Fruit fly (Drosophila melanogaster): ENCODE measurements around the gene CG31827.

Gene CG31827

dm6 chr2L:15746600-15747393 is 41.8 kb downstream of the CG31827 start (continued):
- TF ChIP-seq Mio (GFP tag; optimal IDR thresholded peaks at IDR 0.05): no peak
- TF ChIP-seq foxo (GFP tag; optimal IDR thresholded peaks at IDR 0.05): peak in 1 of 2 experiments; percentile 87
- no peak for TF ChIP-seq Rel (GFP tag; optimal IDR thresholded peaks at IDR 0.05)
- peak; percentile 64 for TF ChIP-seq Rel (tag; optimal IDR thresholded peaks at IDR 0.05)
- TF ChIP-seq rgr (GFP tag; optimal IDR thresholded peaks at IDR 0.05): peak; percentile 82

dm6 chr2L:15747394-15748260 is 42.7 kb downstream of the CG31827 start, which contains the start of gene CycE:
CycE (minus strand) TSS chr2L:15748150.
- TF ChIP-seq woc (GFP tag; optimal IDR thresholded peaks at IDR 0.05) (no peak), Dif (GFP tag; optimal IDR thresholded peaks at IDR 0.05; ENCODE audit: partially characterized antibody) (peak; percentile 30), Rel (GFP tag; optimal IDR thresholded peaks at IDR 0.05) (no peak), Rel (tag; optimal IDR thresholded peaks at IDR 0.05) (peak; percentile 0), CrebA (GFP tag; optimal IDR thresholded peaks at IDR 0.05; ENCODE audit: borderline replicate concordance) (no peak), fru (GFP tag; optimal IDR thresholded peaks at IDR 0.05) (peak; percentile 72), h (GFP tag; optimal IDR thresholded peaks at IDR 0.05) (no peak), Hr83 (GFP tag; optimal IDR thresholded peaks at IDR 0.05; ENCODE audit: poor library complexity, severe bottlenecking) (no peak), OdsH (GFP tag; optimal IDR thresholded peaks at IDR 0.05) (no peak)

dm6 chr2L:15748261-15748553 is 43.2 kb downstream of the CG31827 start:
- TF ChIP-seq Dfd (GFP tag; optimal IDR thresholded peaks at IDR 0.05) (no peak), Vsx2 (GFP tag; optimal IDR thresholded peaks at IDR 0.05; ENCODE audit: partially characterized antibody) (no peak), N (GFP tag; optimal IDR thresholded peaks at IDR 0.05) (no peak), CG32264 (GFP tag; optimal IDR thresholded peaks at IDR 0.05) (no peak), rgr (GFP tag; optimal IDR thresholded peaks at IDR 0.05) (no peak), jim (GFP tag; optimal IDR thresholded peaks at IDR 0.05) (no peak), usp (GFP tag; optimal IDR thresholded peaks at IDR 0.05) (no peak), lola (GFP tag; optimal IDR thresholded peaks at IDR 0.05) (no peak), CrebA (GFP tag; optimal IDR thresholded peaks at IDR 0.05; ENCODE audit: borderline replicate concordance) (no peak), br (GFP tag; optimal IDR thresholded peaks at IDR 0.05) (no peak), h (GFP tag; optimal IDR thresholded peaks at IDR 0.05) (no peak), Hr83 (GFP tag; optimal IDR thresholded peaks at IDR 0.05; ENCODE audit: poor library complexity, severe bottlenecking) (no peak), OdsH (GFP tag; optimal IDR thresholded peaks at IDR 0.05) (no peak), Dif (GFP tag; optimal IDR thresholded peaks at IDR 0.05; ENCODE audit: partially characterized antibody) (no peak), Sp1 (GFP tag; optimal IDR thresholded peaks at IDR 0.05) (no peak), Mio (GFP tag; optimal IDR thresholded peaks at IDR 0.05) (no peak), pan (optimal IDR thresholded peaks at IDR 0.05) (no peak), Myc (optimal IDR thresholded peaks at IDR 0.05) (no peak), sage (GFP tag; optimal IDR thresholded peaks at IDR 0.05) (no peak), HLH106 (tag; optimal IDR thresholded peaks at IDR 0.05) (no peak)

dm6 chr2L:15749313-15749712 is 44.3 kb downstream of the CG31827 start:
- TF ChIP-seq Hr78 (GFP tag; optimal IDR thresholded peaks at IDR 0.05) (no peak), tai (GFP tag; optimal IDR thresholded peaks at IDR 0.05) (no peak), lola (GFP tag; optimal IDR thresholded peaks at IDR 0.05) (no peak), CG32264 (GFP tag; optimal IDR thresholded peaks at IDR 0.05) (no peak), Dif (GFP tag; optimal IDR thresholded peaks at IDR 0.05; ENCODE audit: partially characterized antibody) (no peak), brk (GFP tag; optimal IDR thresholded peaks at IDR 0.05) (no peak), dsf (GFP tag; optimal IDR thresholded peaks at IDR 0.05; ENCODE audit: borderline replicate concordance) (no peak)

- TF ChIP-seq Myc (optimal IDR thresholded peaks at IDR 0.05) (peak; percentile 32), sv (GFP tag; optimal IDR thresholded peaks at IDR 0.05) (peak; percentile 46), woc (GFP tag; optimal IDR thresholded peaks at IDR 0.05) (peak; percentile 36), Dif (GFP tag; optimal IDR thresholded peaks at IDR 0.05; ENCODE audit: partially characterized antibody) (no peak), Jra (GFP tag; optimal IDR thresholded peaks at IDR 0.05) (no peak), CrebA (GFP tag; optimal IDR thresholded peaks at IDR 0.05; ENCODE audit: borderline replicate concordance) (no peak), Sp1 (GFP tag; optimal IDR thresholded peaks at IDR 0.05) (no peak), ey (GFP tag; optimal IDR thresholded peaks at IDR 0.05) (peak; percentile 6), HLH106 (tag; optimal IDR thresholded peaks at IDR 0.05) (no peak)
These were observed 45.7 kb downstream of the CG31827 start, which contains the start of gene ND-B17 for dm6 chr2L:15750523-15751258. ND-B17 (minus strand) TSS chr2L:15751078.

Measured in whole organism, wandering third instar larva.